Fruit fly (Drosophila melanogaster): Measurements from ENCODE around the gene Dbp21E2.

- no peak for TF ChIP-seq Sox15 (GFP tag; optimal IDR thresholded peaks at IDR 0.05)
- no peak for TF ChIP-seq salr (GFP tag; optimal IDR thresholded peaks at IDR 0.05)
- no peak for TF ChIP-seq dac (GFP tag; optimal IDR thresholded peaks at IDR 0.05)
- TF ChIP-seq topi (GFP tag; optimal IDR thresholded peaks at IDR 0.05), result peak; percentile 38
These were observed 14.4 kb downstream of the Dbp21E2 start, which contains the start of the genes CG3862 and dock for dm6 chr2L:825768-826263.
